Worm (Caenorhabditis elegans) whole organism, early embryonic: Measurements from ENCODE around the gene nhr-189.

ENCODE experiments used
- B0310.2 ChIP-seq: sonication (generic microtip); optimal IDR thresholded peaks from 2 replicates; lab custom pipeline; 2016; ENCODE audit warnings: mild to moderate bottlenecking, missing genetic modification characterization, missing compliant biosample characterization
- ama-1 ChIP-seq: fragments of 150-350 bp; optimal IDR thresholded peaks from 2 replicates; lab custom pipeline; 2014
- ceh-13 ChIP-seq: fragments of 200-800 bp; sonication (Bioruptor generic); optimal IDR thresholded peaks from 2 replicates; lab custom pipeline; 2018; ENCODE audit warnings: mild to moderate bottlenecking, missing genetic modification characterization, missing compliant biosample characterization
- flt-1 ChIP-seq: fragments of 200-800 bp; sonication (Bioruptor generic); IDR thresholded peaks from 2 replicates; pipeline ENCODE4 v1.3.6; 2022; ENCODE audit warnings: missing genetic modification characterization, missing compliant biosample characterization
- sea-1 ChIP-seq: fragments of 200-800 bp; sonication (Bioruptor generic); conservative IDR thresholded peaks from 2 replicates; pipeline ENCODE4 v1.3.6; 2022; ENCODE audit warnings: missing genetic modification characterization, missing compliant biosample characterization
- tra-4 ChIP-seq: sonication (generic microtip); optimal IDR thresholded peaks from 2 replicates; lab custom pipeline; 2017; ENCODE audit warnings: missing genetic modification characterization, missing compliant biosample characterization

ce11 chrV:3905841-3906240 is 45.8 kb upstream of the nhr-189 start, which contains the start of gene nhr-156:
- TF ChIP-seq ama-1 (no peak), ceh-13 (GFP tag; lab: Kevin White, UChicago) (no peak), tra-4 (tag; lab: Kevin White, UChicago) (no peak), sea-1 (GFP tag; lab: Robert Waterston, UW) (no peak), flt-1 (GFP tag; lab: Robert Waterston, UW) (no peak), B0310.2 (tag; lab: Kevin White, UChicago) (no peak)
